Worm (Caenorhabditis elegans): Measurements from ENCODE around the gene F29A7.3.

DNA sequence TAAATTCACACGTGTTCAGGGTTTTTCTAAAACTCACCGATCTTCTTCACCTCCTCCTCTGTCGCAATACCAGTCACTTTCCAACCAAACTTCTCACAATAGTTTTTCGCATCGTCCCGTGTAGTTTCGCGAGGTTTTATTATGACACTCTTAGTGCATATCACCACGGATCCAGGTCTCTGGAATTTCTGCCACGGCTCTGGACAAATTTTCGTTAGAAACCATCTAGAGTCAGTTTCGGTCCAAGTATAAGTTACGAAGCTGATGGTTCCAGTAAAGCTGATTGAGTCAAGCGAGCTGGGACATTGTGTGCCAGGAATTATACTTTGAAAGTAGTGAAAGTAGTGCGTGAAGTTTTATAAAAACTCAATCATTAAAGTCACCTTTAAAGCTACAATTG is 3.3 kb downstream of the F29A7.3 start:
- TF ChIP-seq mep-1 (tag; optimal IDR thresholded peaks at IDR 0.05), result no peak
- no peak for TF ChIP-seq lin-13 (tag; optimal IDR thresholded peaks at IDR 0.05)
- TF ChIP-seq ztf-11 (tag; optimal IDR thresholded peaks at IDR 0.05), result no peak
- TF ChIP-seq cnd-1 (tag; optimal IDR thresholded peaks at IDR 0.05), result no peak
- TF ChIP-seq lsy-2 (tag; optimal IDR thresholded peaks at IDR 0.05), result no peak
- TF ChIP-seq blmp-1 (tag; optimal IDR thresholded peaks at IDR 0.05), result no peak
- TF ChIP-seq pha-4 (tag; optimal IDR thresholded peaks at IDR 0.05), result no peak
- no peak for TF ChIP-seq mls-2 (tag; optimal IDR thresholded peaks at IDR 0.05)
- no peak for TF ChIP-seq unc-39 (tag; optimal IDR thresholded peaks at IDR 0.05)
